Fruit fly (Drosophila melanogaster): ENCODE results near the gene Flad2.

Gene Flad2

DNA sequence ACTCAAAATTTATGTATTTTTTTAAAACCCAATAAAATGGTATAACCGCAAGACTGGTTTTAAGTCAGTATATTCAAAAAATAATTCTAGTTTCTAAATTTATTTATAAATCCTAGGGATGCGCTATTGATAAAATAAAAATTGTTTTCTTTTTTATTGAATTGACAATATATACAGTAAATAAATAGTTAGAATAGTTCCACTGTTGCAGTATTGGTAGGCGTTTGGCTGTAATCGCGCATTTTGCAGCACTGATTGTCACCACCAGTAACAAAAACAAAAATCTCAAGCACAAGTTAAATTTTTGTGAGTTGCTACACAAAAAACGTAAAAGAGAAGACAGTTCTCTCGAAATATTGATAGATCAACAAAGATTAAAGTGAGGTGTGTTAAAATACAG is 43.4 kb upstream of the Flad2 start, which contains the start of gene CG31855 (continued):
- peak; percentile 69 for TF ChIP-seq CG17912 (GFP tag; optimal IDR thresholded peaks at IDR 0.05)
- TF ChIP-seq Optix (GFP tag; IDR thresholded peaks at IDR 0.05): 0 out of 3 replicates have a peak, but pooled peaks have one; percentile 25
- TF ChIP-seq CG7745 (tag; optimal IDR thresholded peaks at IDR 0.05): no peak
- peak; percentile 76 for TF ChIP-seq maf-S (GFP tag; optimal IDR thresholded peaks at IDR 0.05)
- no peak for TF ChIP-seq TFAM (GFP tag; optimal IDR thresholded peaks at IDR 0.05)
- peak; percentile 78 for TF ChIP-seq CG7372 (GFP tag; IDR thresholded peaks at IDR 0.05)
- peak; percentile 73 for TF ChIP-seq CG1602 (GFP tag; optimal IDR thresholded peaks at IDR 0.05)
- TF ChIP-seq CG1233 (GFP tag; optimal IDR thresholded peaks at IDR 0.05): peak; percentile 73
- TF ChIP-seq CG12155 (GFP tag; optimal IDR thresholded peaks at IDR 0.05): peak; percentile 86
- TF ChIP-seq CG12744 (GFP tag; optimal IDR thresholded peaks at IDR 0.05): peak; percentile 63
- TF ChIP-seq CG18764 (GFP tag; optimal IDR thresholded peaks at IDR 0.05): peak; percentile 80
- no peak for TF ChIP-seq CG4360 (GFP tag; IDR thresholded peaks at IDR 0.05)
- TF ChIP-seq slou (GFP tag; optimal IDR thresholded peaks at IDR 0.05): peak; percentile 80
- peak; percentile 39; the same call in 1 of the 2 replicates for TF ChIP-seq CG43689 (GFP tag; IDR thresholded peaks at IDR 0.05)
- TF ChIP-seq disco-r (GFP tag; optimal IDR thresholded peaks at IDR 0.05): peak; percentile 66
- TF ChIP-seq Fer2 (tag; optimal IDR thresholded peaks at IDR 0.05): peak; percentile 79
- TF ChIP-seq CG3065 (GFP tag; optimal IDR thresholded peaks at IDR 0.05): peak; percentile 49
- TF ChIP-seq cato (GFP tag; optimal IDR thresholded peaks at IDR 0.05; ENCODE audit: borderline replicate concordance): peak; percentile 47
- TF ChIP-seq lbe (GFP tag; optimal IDR thresholded peaks at IDR 0.05): peak; percentile 81
- no peak for TF ChIP-seq Hr78 (GFP tag; optimal IDR thresholded peaks at IDR 0.05)
- peak; percentile 64 for TF ChIP-seq Side (GFP tag; optimal IDR thresholded peaks at IDR 0.05)
- peak; percentile 66 for TF ChIP-seq CG10147 (GFP tag; optimal IDR thresholded peaks at IDR 0.05)
- peak; percentile 52; the same call in 1 of the 3 replicates for TF ChIP-seq CG3726 (GFP tag; IDR thresholded peaks at IDR 0.05)
- peak; percentile 62; the same call in 1 of the 2 replicates for TF ChIP-seq ara (GFP tag; IDR thresholded peaks at IDR 0.05)
- peak; percentile 84 for TF ChIP-seq ci (GFP tag; IDR thresholded peaks at IDR 0.05)
- TF ChIP-seq CG10366 (GFP tag; IDR thresholded peaks at IDR 0.05): peak; percentile 76
- TF ChIP-seq bcd (GFP tag; optimal IDR thresholded peaks at IDR 0.05): peak; percentile 75
- TF ChIP-seq CG14441 (GFP tag; IDR thresholded peaks at IDR 0.05): peak; percentile 76
- peak; percentile 67 for TF ChIP-seq CG33557 (GFP tag; optimal IDR thresholded peaks at IDR 0.05)
- no peak for TF ChIP-seq Dll (GFP tag; IDR thresholded peaks at IDR 0.05; ENCODE audit: partially characterized antibody)
- TF ChIP-seq Jarid2 (GFP tag; optimal IDR thresholded peaks at IDR 0.05): no peak
- TF ChIP-seq ase (GFP tag; IDR thresholded peaks at IDR 0.05): peak; percentile 86
- peak; percentile 88 for TF ChIP-seq tin (GFP tag; optimal IDR thresholded peaks at IDR 0.05)
- peak; percentile 48; the same call in 2 of the 3 replicates for TF ChIP-seq sr (GFP tag; IDR thresholded peaks at IDR 0.05)
- peak; percentile 69 for TF ChIP-seq CG12219 (GFP tag; optimal IDR thresholded peaks at IDR 0.05)
- TF ChIP-seq tx (GFP tag; optimal IDR thresholded peaks at IDR 0.05): peak; percentile 68
- TF ChIP-seq Kr (GFP tag; optimal IDR thresholded peaks at IDR 0.05): no peak
- no peak for TF ChIP-seq sc (optimal IDR thresholded peaks at IDR 0.05)
- TF ChIP-seq sc (GFP tag; optimal IDR thresholded peaks at IDR 0.05): peak; percentile 49
- peak; percentile 76 for TF ChIP-seq BtbVII (GFP tag; optimal IDR thresholded peaks at IDR 0.05)
- peak; percentile 71 to 79 for TF ChIP-seq Pdp1 (GFP tag; optimal IDR thresholded peaks at IDR 0.05)
- peak; percentile 73 for TF ChIP-seq onecut (GFP tag; IDR thresholded peaks at IDR 0.05)
- TF ChIP-seq sisA (GFP tag; IDR thresholded peaks at IDR 0.05): peak; percentile 82
- TF ChIP-seq ken (GFP tag; IDR thresholded peaks at IDR 0.05): peak; percentile 89
- no peak for TF ChIP-seq CG12236 (GFP tag; optimal IDR thresholded peaks at IDR 0.05)
- peak; percentile 52; the same call in 1 of the 2 replicates for TF ChIP-seq CG31224 (GFP tag; IDR thresholded peaks at IDR 0.05)
- peak; percentile 81 for TF ChIP-seq CG1647 (GFP tag; optimal IDR thresholded peaks at IDR 0.05)
- peak; percentile 85 for TF ChIP-seq gem (tag; optimal IDR thresholded peaks at IDR 0.05)
- peak; percentile 82 for TF ChIP-seq CG7839 (tag; optimal IDR thresholded peaks at IDR 0.05)
- 0 out of 2 replicates have a peak, but pooled peaks have one; percentile 21 for TF ChIP-seq CG10321 (GFP tag; IDR thresholded peaks at IDR 0.05)
- peak; percentile 44 for TF ChIP-seq CG10565 (GFP tag; optimal IDR thresholded peaks at IDR 0.05)

Data from whole organism, embryonic.